Worm (Caenorhabditis elegans) whole organism, L3 larva: ENCODE data around the gene R09A8.2.

Experiments used
- R02D3.7 ChIP-seq: fragments of 150-350 bp; optimal IDR thresholded peaks from 2 replicates; lab custom pipeline; 2014; ENCODE audit warnings: missing biosample characterization, missing genetic modification characterization
- ZK546.5 ChIP-seq: sonication (generic microtip); optimal IDR thresholded peaks from 2 replicates; lab custom pipeline; 2017; ENCODE audit warnings: missing biosample characterization, missing genetic modification characterization
- aly-2 ChIP-seq: fragments of 150-350 bp; optimal IDR thresholded peaks from 2 replicates; lab custom pipeline; 2014; ENCODE audit warnings: missing biosample characterization, missing genetic modification characterization
- ama-1 ChIP-seq: fragments of 150-350 bp; optimal IDR thresholded peaks from 2 replicates; lab custom pipeline; 2018
- ceh-16 ChIP-seq: sonication (generic microtip); optimal IDR thresholded peaks from 2 replicates; lab custom pipeline; 2017; ENCODE audit warnings: missing biosample characterization, missing genetic modification characterization
- ceh-28 ChIP-seq: fragments of 150-350 bp; optimal IDR thresholded peaks from 2 replicates; lab custom pipeline; 2014; ENCODE audit warnings: missing biosample characterization, missing genetic modification reagents, missing genetic modification characterization
- ceh-82 ChIP-seq: fragments of 150-350 bp; optimal IDR thresholded peaks from 2 replicates; lab custom pipeline; 2014; ENCODE audit warnings: missing biosample characterization, missing genetic modification characterization
- ceh-9 ChIP-seq: sonication (generic microtip); optimal IDR thresholded peaks from 2 replicates; lab custom pipeline; 2018; ENCODE audit warnings: missing biosample characterization, missing genetic modification characterization
- daf-12 ChIP-seq: fragments of 150-350 bp; optimal IDR thresholded peaks from 2 replicates; lab custom pipeline; 2014; ENCODE audit warnings: missing biosample characterization, missing genetic modification reagents, missing genetic modification characterization
- egl-27 ChIP-seq: sonication (generic microtip); optimal IDR thresholded peaks from 4 replicates; lab custom pipeline; 2017; ENCODE audit warnings: missing biosample characterization, missing genetic modification reagents, missing genetic modification characterization
- egl-5 ChIP-seq: fragments of 150-350 bp; optimal IDR thresholded peaks from 2 replicates; lab custom pipeline; 2017; ENCODE audit warnings: missing biosample characterization, missing genetic modification reagents, missing genetic modification characterization, inconsistent platforms
- elt-1 ChIP-seq: fragments of 150-350 bp; optimal IDR thresholded peaks from 2 replicates; lab custom pipeline; 2014; ENCODE audit warnings: missing biosample characterization, missing genetic modification characterization
- elt-2 ChIP-seq: sonication (generic microtip); optimal IDR thresholded peaks from 2 replicates; lab custom pipeline; 2016; ENCODE audit warnings: missing genetic modification reagents, mild to moderate bottlenecking, missing genetic modification characterization, missing compliant biosample characterization
- elt-3 ChIP-seq, 3 experiments: fragments of 150-350 bp in 1 of 3; sonication (generic microtip) in 2 of 3; optimal IDR thresholded peaks; 2 replicates in 2 of 3; 4 replicates in 1 of 3; lab custom pipeline; 2014 to 2017; ENCODE audit warnings: missing biosample characterization in 3 of 3, missing genetic modification characterization in 3 of 3
- eor-1 ChIP-seq, 2 experiments: fragments of 150-350 bp; optimal IDR thresholded peaks; 2 replicates each; lab custom pipeline; 2014 to 2018; ENCODE audit warnings: missing biosample characterization in 2 of 2, missing genetic modification characterization in 2 of 2
- fkh-10 ChIP-seq: sonication (generic microtip); optimal IDR thresholded peaks from 2 replicates; lab custom pipeline; 2017; ENCODE audit warnings: missing biosample characterization, missing genetic modification reagents, missing genetic modification characterization
- fkh-2 ChIP-seq: fragments of 150-350 bp; optimal IDR thresholded peaks from 2 replicates; lab custom pipeline; 2014; ENCODE audit warnings: missing biosample characterization, missing genetic modification reagents, missing genetic modification characterization
- fos-1 ChIP-seq: fragments of 150-350 bp; optimal IDR thresholded peaks from 2 replicates; lab custom pipeline; 2014; ENCODE audit warnings: missing biosample characterization, missing genetic modification characterization
- hmg-11 ChIP-seq: sonication (generic microtip); optimal IDR thresholded peaks from 2 replicates; lab custom pipeline; 2016; ENCODE audit warnings: missing genetic modification characterization, missing compliant biosample characterization
- jun-1 ChIP-seq: fragments of 150-350 bp; optimal IDR thresholded peaks from 2 replicates; lab custom pipeline; 2014; ENCODE audit warnings: missing biosample characterization, missing genetic modification reagents, missing genetic modification characterization
- lin-15B ChIP-seq: fragments of 150-350 bp; optimal IDR thresholded peaks from 2 replicates; lab custom pipeline; 2014; ENCODE audit warnings: missing biosample characterization, missing genetic modification characterization
- lin-39 ChIP-seq: fragments of 150-350 bp; optimal IDR thresholded peaks from 2 replicates; lab custom pipeline; 2018; ENCODE audit warnings: missing biosample characterization, missing genetic modification reagents, missing genetic modification characterization
- lsy-12 ChIP-seq: sonication (generic microtip); optimal IDR thresholded peaks from 2 replicates; lab custom pipeline; 2016; ENCODE audit warnings: mild to moderate bottlenecking, missing genetic modification characterization, missing compliant biosample characterization
- mdl-1 ChIP-seq: fragments of 150-350 bp; optimal IDR thresholded peaks from 2 replicates; lab custom pipeline; 2014; ENCODE audit warnings: missing biosample characterization, missing genetic modification characterization
- mml-1 ChIP-seq: fragments of 150-350 bp; sonication (generic microtip); optimal IDR thresholded peaks from 3 replicates; lab custom pipeline; 2014; ENCODE audit warnings: missing biosample characterization, missing genetic modification characterization
- nfya-1 ChIP-seq: sonication (generic microtip); optimal IDR thresholded peaks from 2 replicates; lab custom pipeline; 2017; ENCODE audit warnings: missing genetic modification characterization, mild to moderate bottlenecking, missing compliant biosample characterization, antibody characterized with exemption, moderate library complexity; ENCODE audit not compliant: insufficient read depth
- nhr-11 ChIP-seq: fragments of 150-350 bp; optimal IDR thresholded peaks from 2 replicates; lab custom pipeline; 2014; ENCODE audit warnings: missing biosample characterization, missing genetic modification characterization
- nhr-12 ChIP-seq: fragments of 150-350 bp; optimal IDR thresholded peaks from 2 replicates; lab custom pipeline; 2014; ENCODE audit warnings: missing biosample characterization, missing genetic modification characterization
- nhr-23 ChIP-seq: fragments of 150-350 bp; optimal IDR thresholded peaks from 2 replicates; lab custom pipeline; 2014; ENCODE audit warnings: missing biosample characterization, missing genetic modification reagents, missing genetic modification characterization
- nhr-237 ChIP-seq: fragments of 150-350 bp; optimal IDR thresholded peaks from 2 replicates; lab custom pipeline; 2014; ENCODE audit warnings: missing biosample characterization, missing genetic modification characterization
- nhr-25 ChIP-seq: sonication (generic microtip); optimal IDR thresholded peaks from 2 replicates; lab custom pipeline; 2017; ENCODE audit warnings: missing biosample characterization, missing genetic modification characterization
- nhr-28 ChIP-seq: fragments of 150-350 bp; optimal IDR thresholded peaks from 2 replicates; lab custom pipeline; 2014; ENCODE audit warnings: missing biosample characterization, missing genetic modification characterization
- nhr-43 ChIP-seq: sonication (generic microtip); optimal IDR thresholded peaks from 2 replicates; lab custom pipeline; 2016; ENCODE audit warnings: mild to moderate bottlenecking, missing genetic modification characterization, missing compliant biosample characterization; ENCODE audit not compliant: poor library complexity, severe bottlenecking
- nhr-67 ChIP-seq: fragments of 150-350 bp; optimal IDR thresholded peaks from 2 replicates; lab custom pipeline; 2014; ENCODE audit warnings: missing biosample characterization, missing genetic modification characterization
- nhr-76 ChIP-seq: fragments of 150-350 bp; sonication (generic microtip); optimal IDR thresholded peaks from 5 replicates; lab custom pipeline; 2014; ENCODE audit warnings: missing biosample characterization, missing genetic modification characterization
- nhr-77 ChIP-seq: fragments of 150-350 bp; optimal IDR thresholded peaks from 2 replicates; lab custom pipeline; 2014; ENCODE audit warnings: missing biosample characterization, missing genetic modification characterization
- pha-4 ChIP-seq: fragments of 150-350 bp; optimal IDR thresholded peaks from 2 replicates; lab custom pipeline; 2014; ENCODE audit warnings: missing biosample characterization, missing genetic modification reagents, missing genetic modification characterization
- pqm-1 ChIP-seq: fragments of 150-350 bp; optimal IDR thresholded peaks from 2 replicates; lab custom pipeline; 2017; ENCODE audit warnings: missing biosample characterization, missing genetic modification characterization, inconsistent platforms
- sea-2 ChIP-seq: fragments of 150-350 bp; sonication (generic microtip); optimal IDR thresholded peaks from 4 replicates; lab custom pipeline; 2014; ENCODE audit warnings: missing biosample characterization, missing genetic modification reagents, missing genetic modification characterization
- skn-1 ChIP-seq: fragments of 150-350 bp; optimal IDR thresholded peaks from 2 replicates; lab custom pipeline; 2014; ENCODE audit warnings: missing biosample characterization, missing genetic modification characterization
- snpc-4 ChIP-seq: fragments of 150-350 bp; optimal IDR thresholded peaks from 2 replicates; lab custom pipeline; 2014; ENCODE audit warnings: missing biosample characterization, missing genetic modification characterization
- tbx-2 ChIP-seq: sonication (generic microtip); optimal IDR thresholded peaks from 2 replicates; lab custom pipeline; 2016; ENCODE audit warnings: mild to moderate bottlenecking, missing genetic modification characterization, missing compliant biosample characterization
- unc-39 ChIP-seq: sonication (generic microtip); optimal IDR thresholded peaks from 4 replicates; lab custom pipeline; 2017; ENCODE audit warnings: missing biosample characterization, missing genetic modification characterization
- unc-62 ChIP-seq: fragments of 150-350 bp; sonication (generic microtip); optimal IDR thresholded peaks from 4 replicates; lab custom pipeline; 2014; ENCODE audit warnings: missing biosample characterization, missing genetic modification reagents, missing genetic modification characterization
- zag-1 ChIP-seq: fragments of 150-350 bp; optimal IDR thresholded peaks from 2 replicates; lab custom pipeline; 2014; ENCODE audit warnings: missing biosample characterization, missing genetic modification characterization
- ztf-11 ChIP-seq: fragments of 150-350 bp; optimal IDR thresholded peaks from 2 replicates; lab custom pipeline; 2014; ENCODE audit warnings: missing biosample characterization, missing genetic modification characterization
- ztf-4 ChIP-seq: fragments of 150-350 bp; optimal IDR thresholded peaks from 2 replicates; lab custom pipeline; 2014; ENCODE audit warnings: missing biosample characterization, missing genetic modification characterization

The R09A8.2 gene

ce11 chrX:12664443-12664842, 45.2 kb downstream of the R09A8.2 start:
- peak; percentile 98 for TF ChIP-seq ama-1 (lab: Kevin White, UChicago)
- TF ChIP-seq jun-1, result no peak
- TF ChIP-seq sea-2 (GFP tag; lab: Kevin White, UChicago), result no peak
- TF ChIP-seq elt-1 (tag; lab: Kevin White, UChicago), result no peak

ce11 chrX:12664987-12665451, 45.8 kb downstream of the R09A8.2 start:
- TF ChIP-seq pqm-1 (peak; percentile 62), fos-1 (tag; lab: Kevin White, UChicago) (no peak), lsy-12 (tag; lab: Kevin White, UChicago) (peak; percentile 98), unc-39 (no peak), ceh-9 (tag; lab: Kevin White, UChicago) (no peak), mml-1 (no peak), mdl-1 (no peak), fkh-2 (no peak), ZK546.5 (tag; lab: Kevin White, UChicago) (no peak), ceh-28 (tag; lab: Kevin White, UChicago) (peak; percentile 33), ceh-16 (no peak), eor-1 (tag; optimal IDR thresholded peaks at IDR 0.05; lab: Kevin White, UChicago) (no peak), egl-5 (tag; lab: Kevin White, UChicago) (no peak), ztf-4 (tag; lab: Kevin White, UChicago) (no peak), ceh-82 (tag; lab: Kevin White, UChicago) (peak; percentile 39), nhr-237 (tag; lab: Kevin White, UChicago) (no peak), snpc-4 (no peak), nhr-28 (tag; lab: Kevin White, UChicago) (no peak), elt-3 (tag; optimal IDR thresholded peaks at IDR 0.05; lab: Kevin White, UChicago) (no peak), pha-4 (peak; percentile 71), lin-15B (tag; lab: Kevin White, UChicago) (no peak), nhr-11 (tag; lab: Kevin White, UChicago) (peak; percentile 13), nhr-76 (tag; lab: Kevin White, UChicago) (no peak), nfya-1 (peak; percentile 70), elt-1 (tag; lab: Kevin White, UChicago) (no peak), elt-2 (tag; lab: Kevin White, UChicago) (peak; percentile 54), fkh-10 (GFP tag; lab: Kevin White, UChicago) (no peak), nhr-77 (tag; lab: Kevin White, UChicago) (peak; percentile 31), hmg-11 (tag; lab: Kevin White, UChicago) (peak; percentile 98), jun-1 (no peak), nhr-43 (tag; lab: Kevin White, UChicago) (peak; percentile 77), R02D3.7 (peak; percentile 33), ama-1 (lab: Kevin White, UChicago) (peak; percentile 98), nhr-12 (tag; lab: Kevin White, UChicago) (no peak), nhr-23 (peak; percentile 32), tbx-2 (tag; lab: Kevin White, UChicago) (peak; percentile 73), nhr-25 (tag; lab: Kevin White, UChicago) (peak; percentile 53), zag-1 (tag; lab: Kevin White, UChicago) (no peak), lin-39 (tag; lab: Kevin White, UChicago) (peak; percentile 56), nhr-67 (tag; lab: Kevin White, UChicago) (no peak), skn-1 (tag; lab: Kevin White, UChicago) (peak; percentile 43), daf-12 (tag; lab: Kevin White, UChicago) (no peak), sea-2 (GFP tag; lab: Kevin White, UChicago) (no peak), unc-62 (no peak), ztf-11 (tag; lab: Kevin White, UChicago) (no peak), egl-27 (tag; lab: Kevin White, UChicago) (peak; percentile 56), aly-2 (tag; lab: Kevin White, UChicago) (no peak)
